Fruit fly (Drosophila melanogaster) whole organism, embryonic: Measurements from ENCODE around the gene Gr98c.

Source experiments
- Asciz ChIP-seq: fragments of 200-800 bp; sonication (Bioruptor generic); optimal IDR thresholded peaks from 2 replicates; lab custom pipeline; 2017; ENCODE audit warnings: missing biosample characterization, mild to moderate bottlenecking, missing genetic modification characterization, missing genetic modification reagents
- CG10366 ChIP-seq: fragments of 200-800 bp; sonication (Bioruptor generic); IDR thresholded peaks from 2 replicates; pipeline ENCODE4 v1.3.6; 2022; ENCODE audit warnings: missing biosample characterization, missing genetic modification characterization
- CG11093 ChIP-seq: fragments of 200-800 bp; sonication (Bioruptor generic); IDR thresholded peaks from 3 replicates; pipeline ENCODE4 v1.3.6; 2022; ENCODE audit warnings: missing biosample characterization, missing genetic modification characterization
- CG11696 ChIP-seq: fragments of 200-800 bp; sonication (Bioruptor generic); IDR thresholded peaks from 2 replicates; pipeline ENCODE4 v1.3.6; 2022; ENCODE audit warnings: missing biosample characterization, missing genetic modification characterization
- CG12071 ChIP-seq: fragments of 200-800 bp; sonication (Bioruptor generic); optimal IDR thresholded peaks from 3 replicates; lab custom pipeline; 2018; ENCODE audit warnings: missing biosample characterization, mild to moderate bottlenecking, missing genetic modification characterization
- CG13123 ChIP-seq: fragments of 200-800 bp; sonication (Bioruptor generic); optimal IDR thresholded peaks from 2 replicates; lab custom pipeline; 2016; ENCODE audit warnings: missing biosample characterization, missing genetic modification characterization
- CG1647 ChIP-seq: fragments of 200-800 bp; sonication (Bioruptor generic); optimal IDR thresholded peaks from 3 replicates; lab custom pipeline; 2016; ENCODE audit warnings: missing biosample characterization, missing genetic modification characterization
- CG17328 ChIP-seq: fragments of 200-800 bp; sonication (Bioruptor generic); IDR thresholded peaks from 2 replicates; pipeline ENCODE4 v1.3.6; 2022; ENCODE audit warnings: missing biosample characterization, missing genetic modification characterization
- CG18599 ChIP-seq: fragments of 200-800 bp; sonication (Bioruptor generic); optimal IDR thresholded peaks from 3 replicates; lab custom pipeline; 2017; ENCODE audit warnings: missing biosample characterization, missing genetic modification characterization, mild to moderate bottlenecking, moderate library complexity, missing genetic modification reagents
- CG30020 ChIP-seq: fragments of 200-800 bp; optimal IDR thresholded peaks from 2 replicates; lab custom pipeline; 2019; ENCODE audit warnings: missing biosample characterization, mild to moderate bottlenecking, missing genetic modification characterization, moderate library complexity
- CG30431 ChIP-seq: fragments of 200-800 bp; sonication (Bioruptor generic); optimal IDR thresholded peaks from 2 replicates; lab custom pipeline; 2017; ENCODE audit warnings: missing biosample characterization, missing genetic modification characterization
- CG34376 ChIP-seq: fragments of 200-800 bp; sonication (Bioruptor generic); optimal IDR thresholded peaks from 2 replicates; lab custom pipeline; 2018; ENCODE audit warnings: missing biosample characterization, mild to moderate bottlenecking, missing genetic modification characterization
- CG3838 ChIP-seq: fragments of 200-800 bp; sonication (Bioruptor generic); optimal IDR thresholded peaks from 3 replicates; lab custom pipeline; 2016; ENCODE audit warnings: missing biosample characterization, missing genetic modification characterization
- CG4360 ChIP-seq: fragments of 200-800 bp; sonication (Bioruptor generic); IDR thresholded peaks from 2 replicates; pipeline ENCODE4 v1.3.6; 2022; ENCODE audit warnings: missing biosample characterization, missing genetic modification characterization
- CG4617 ChIP-seq: fragments of 200-800 bp; sonication (Bioruptor generic); optimal IDR thresholded peaks from 3 replicates; lab custom pipeline; 2016; ENCODE audit warnings: missing biosample characterization, missing genetic modification characterization, borderline replicate concordance
- CG6272 ChIP-seq: fragments of 200-800 bp; sonication (Bioruptor generic); IDR thresholded peaks from 2 replicates; pipeline ENCODE4 v1.3.6; 2022; ENCODE audit warnings: missing biosample characterization, missing genetic modification characterization
- CG6791 ChIP-seq: fragments of 200-800 bp; sonication (Bioruptor generic); IDR thresholded peaks from 3 replicates; pipeline ENCODE4 v1.3.6; 2022; ENCODE audit warnings: missing biosample characterization, missing genetic modification characterization; ENCODE audit not compliant: partially characterized antibody
- CG9437 ChIP-seq: fragments of 200-800 bp; sonication (Bioruptor generic); optimal IDR thresholded peaks from 2 replicates; lab custom pipeline; 2018; ENCODE audit warnings: missing biosample characterization, mild to moderate bottlenecking, missing genetic modification characterization
- CG9817 ChIP-seq: fragments of 200-800 bp; sonication (Bioruptor generic); optimal IDR thresholded peaks from 2 replicates; lab custom pipeline; 2018; ENCODE audit warnings: missing biosample characterization, mild to moderate bottlenecking, missing genetic modification characterization, moderate library complexity
- CrebB ChIP-seq: fragments of 200-800 bp; sonication (Bioruptor generic); optimal IDR thresholded peaks from 3 replicates; lab custom pipeline; 2018; ENCODE audit warnings: missing biosample characterization, mild to moderate bottlenecking, missing genetic modification characterization
- D ChIP-seq, 2 experiments: fragments of 200-800 bp in 1 of 2; fragments of >200 bp in 1 of 2; sonication (Bioruptor generic) in 1 of 2; optimal IDR thresholded peaks; 2 replicates in 1 of 2; 3 replicates in 1 of 2; lab custom pipeline; 2017; ENCODE audit warnings: mild to moderate bottlenecking in 1 of 2, missing biosample characterization in 1 of 2, missing genetic modification characterization in 1 of 2, missing genetic modification reagents in 1 of 2
- Dref ChIP-seq: fragments of 200-800 bp; sonication (Bioruptor generic); IDR thresholded peaks from 2 replicates; pipeline ENCODE4 v1.3.6; 2022; ENCODE audit warnings: missing biosample characterization, missing genetic modification characterization
- GATAe ChIP-seq: fragments of 200-800 bp; sonication (Bioruptor generic); conservative IDR thresholded peaks from 2 replicates; pipeline ENCODE4 v1.3.6; 2022; ENCODE audit warnings: missing biosample characterization, missing genetic modification characterization
- HLH4C ChIP-seq: fragments of 200-800 bp; sonication (Bioruptor generic); IDR thresholded peaks from 3 replicates; pipeline ENCODE4 v1.3.6; 2022; ENCODE audit warnings: missing biosample characterization, missing genetic modification characterization; ENCODE audit not compliant: partially characterized antibody
- HmgZ ChIP-seq: fragments of 200-800 bp; sonication (Bioruptor generic); optimal IDR thresholded peaks from 2 replicates; lab custom pipeline; 2018; ENCODE audit warnings: missing biosample characterization, mild to moderate bottlenecking, missing genetic modification characterization
- MESR4 ChIP-seq: fragments of 200-800 bp; sonication (Bioruptor generic); optimal IDR thresholded peaks from 2 replicates; lab custom pipeline; 2018; ENCODE audit warnings: missing biosample characterization, mild to moderate bottlenecking, missing genetic modification characterization, moderate library complexity
- corto ChIP-seq: fragments of 200-800 bp; sonication (Bioruptor generic); optimal IDR thresholded peaks from 2 replicates; lab custom pipeline; 2016; ENCODE audit warnings: missing biosample characterization, mild to moderate bottlenecking, missing genetic modification characterization, moderate library complexity
- dati ChIP-seq: fragments of 200-800 bp; sonication (Bioruptor generic); IDR thresholded peaks from 2 replicates; pipeline ENCODE4 v1.3.6; 2022; ENCODE audit warnings: missing biosample characterization, missing genetic modification characterization
- disco-r ChIP-seq: fragments of 200-800 bp; sonication (Bioruptor generic); optimal IDR thresholded peaks from 2 replicates; lab custom pipeline; 2016; ENCODE audit warnings: missing biosample characterization, missing genetic modification characterization
- dysf ChIP-seq: fragments of 200-800 bp; sonication (Bioruptor generic); IDR thresholded peaks from 3 replicates; pipeline ENCODE4 v1.3.6; 2022; ENCODE audit warnings: missing biosample characterization, missing genetic modification characterization
- fu2 ChIP-seq: fragments of 200-800 bp; sonication (Bioruptor generic); optimal IDR thresholded peaks from 2 replicates; lab custom pipeline; 2016; ENCODE audit warnings: missing biosample characterization, missing genetic modification characterization
- lab ChIP-seq: fragments of 200-800 bp; sonication (Bioruptor generic); optimal IDR thresholded peaks from 3 replicates; lab custom pipeline; 2017; ENCODE audit warnings: missing biosample characterization, missing genetic modification characterization, mild to moderate bottlenecking, moderate library complexity, missing genetic modification reagents
- nerfin-1 ChIP-seq: fragments of 200-800 bp; sonication (Bioruptor generic); optimal IDR thresholded peaks from 3 replicates; lab custom pipeline; 2019; ENCODE audit warnings: missing biosample characterization, mild to moderate bottlenecking, missing genetic modification characterization, moderate library complexity
- nerfin-2 ChIP-seq: fragments of 200-800 bp; sonication (Bioruptor generic); IDR thresholded peaks from 2 replicates; pipeline ENCODE4 v1.3.6; 2022; ENCODE audit warnings: missing biosample characterization, missing genetic modification characterization; ENCODE audit not compliant: partially characterized antibody
- nmo ChIP-seq: fragments of 200-800 bp; sonication (Bioruptor generic); optimal IDR thresholded peaks from 2 replicates; lab custom pipeline; 2018; ENCODE audit warnings: missing biosample characterization, mild to moderate bottlenecking, missing genetic modification characterization, moderate library complexity
- onecut ChIP-seq: fragments of 200-800 bp; sonication (Bioruptor generic); IDR thresholded peaks from 2 replicates; pipeline ENCODE4 v1.3.6; 2022; ENCODE audit warnings: missing biosample characterization, missing genetic modification characterization
- peb ChIP-seq: fragments of 200-800 bp; sonication (Bioruptor generic); IDR thresholded peaks from 2 replicates; pipeline ENCODE4 v1.3.6; 2022; ENCODE audit warnings: missing biosample characterization, missing genetic modification characterization
- phol ChIP-seq: fragments of 200-800 bp; sonication (Bioruptor generic); optimal IDR thresholded peaks from 3 replicates; lab custom pipeline; 2018; ENCODE audit warnings: missing biosample characterization, mild to moderate bottlenecking, missing genetic modification characterization, moderate library complexity
- pnt ChIP-seq: fragments of 200-800 bp; sonication (Bioruptor generic); optimal IDR thresholded peaks from 3 replicates; lab custom pipeline; 2016; ENCODE audit warnings: missing biosample characterization, missing genetic modification characterization
- psq ChIP-seq: fragments of 200-800 bp; sonication (Bioruptor generic); optimal IDR thresholded peaks from 2 replicates; lab custom pipeline; 2017; ENCODE audit warnings: missing biosample characterization, missing genetic modification characterization
- pum ChIP-seq: fragments of 200-800 bp; sonication (Bioruptor generic); optimal IDR thresholded peaks from 2 replicates; lab custom pipeline; 2016; ENCODE audit warnings: missing biosample characterization, missing genetic modification characterization
- shn ChIP-seq: fragments of 200-800 bp; sonication (Bioruptor generic); optimal IDR thresholded peaks from 3 replicates; lab custom pipeline; 2016; ENCODE audit warnings: missing biosample characterization, missing genetic modification characterization
- ssp ChIP-seq: fragments of 200-800 bp; sonication (Bioruptor generic); IDR thresholded peaks from 2 replicates; pipeline ENCODE4 v1.3.6; 2022; ENCODE audit warnings: missing biosample characterization, missing genetic modification characterization
- sug ChIP-seq: fragments of 200-800 bp; optimal IDR thresholded peaks from 2 replicates; lab custom pipeline; 2019; ENCODE audit warnings: missing biosample characterization, mild to moderate bottlenecking, missing genetic modification characterization, moderate library complexity
- tin ChIP-seq: fragments of 200-800 bp; sonication (Bioruptor generic); optimal IDR thresholded peaks from 3 replicates; lab custom pipeline; 2016; ENCODE audit warnings: missing biosample characterization, missing genetic modification characterization
- tll ChIP-seq, 2 experiments: fragments of 200-800 bp in 1 of 2; fragments of >200 bp in 1 of 2; sonication (Bioruptor generic) in 1 of 2; optimal IDR thresholded peaks; 2 replicates each; lab custom pipeline; 2017 to 2019; ENCODE audit warnings: missing biosample characterization in 2 of 2, missing genetic modification characterization in 2 of 2, mild to moderate bottlenecking in 1 of 2, moderate library complexity in 1 of 2
- trem ChIP-seq: fragments of 200-800 bp; optimal IDR thresholded peaks from 3 replicates; lab custom pipeline; 2019; ENCODE audit warnings: missing biosample characterization, mild to moderate bottlenecking, missing genetic modification characterization, moderate library complexity
- unpg ChIP-seq: fragments of 200-800 bp; sonication (Bioruptor generic); optimal IDR thresholded peaks from 3 replicates; lab custom pipeline; 2018; ENCODE audit warnings: missing biosample characterization, mild to moderate bottlenecking, missing genetic modification characterization, moderate library complexity
- vvl ChIP-seq: fragments of 200-800 bp; sonication (Bioruptor generic); IDR thresholded peaks from 2 replicates; pipeline ENCODE4 v1.3.6; 2022; ENCODE audit warnings: missing biosample characterization, missing genetic modification characterization
- zen ChIP-seq: fragments of 200-800 bp; sonication (Bioruptor generic); optimal IDR thresholded peaks from 3 replicates; lab custom pipeline; 2018; ENCODE audit warnings: missing biosample characterization, mild to moderate bottlenecking, missing genetic modification characterization, moderate library complexity

The Gr98c gene

DNA sequence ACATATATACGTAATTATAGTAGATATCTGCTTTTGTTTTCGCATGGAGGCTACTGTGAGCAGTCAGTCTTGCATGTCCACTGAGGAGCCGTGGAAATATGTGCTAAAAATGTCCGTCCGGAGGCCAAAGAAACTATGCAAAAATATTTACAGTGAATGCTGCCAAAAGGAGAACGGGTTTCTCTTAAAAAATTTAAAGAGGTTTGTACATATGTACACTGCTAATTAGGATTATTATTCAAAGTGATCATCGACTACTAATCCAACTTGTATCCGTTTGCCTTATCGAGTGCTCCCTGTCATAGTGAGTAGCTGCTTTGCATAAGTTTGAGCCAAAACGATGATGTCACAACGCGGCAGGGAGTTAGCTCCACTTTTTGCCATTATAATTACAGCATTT lies 12.7 kb downstream of the Gr98c start (continued):
- TF ChIP-seq Asciz (GFP tag; lab: Kevin White, UChicago): no peak
- peak; percentile 62 for TF ChIP-seq CG18599 (GFP tag; lab: Kevin White, UChicago)
- TF ChIP-seq unpg (GFP tag; lab: Kevin White, UChicago): peak; percentile 3
- TF ChIP-seq tll (GFP tag; optimal IDR thresholded peaks at IDR 0.05; lab: Kevin White, UChicago): no peak
- TF ChIP-seq peb: no peak
- TF ChIP-seq GATAe (GFP tag; lab: Robert Waterston, UW): no peak
- TF ChIP-seq dysf: peak; percentile 70
- 0 out of 2 replicates have a peak, but pooled peaks have one; percentile 31 for TF ChIP-seq ssp
- TF ChIP-seq disco-r (GFP tag; lab: Kevin White, UChicago): no peak
- no peak for TF ChIP-seq CG11093 (GFP tag; lab: Robert Waterston, UW)
- TF ChIP-seq nerfin-2: no peak
- TF ChIP-seq CG34376 (GFP tag; lab: Kevin White, UChicago): no peak
- TF ChIP-seq vvl (GFP tag; lab: Robert Waterston, UW): peak; percentile 67; the same call in 1 of the 2 replicates
- TF ChIP-seq CG12071: peak; percentile 15
- no peak for TF ChIP-seq CG6272 (GFP tag; lab: Robert Waterston, UW)
- TF ChIP-seq CG9437 (GFP tag; lab: Kevin White, UChicago): peak; percentile 10
- TF ChIP-seq CG3838: no peak
- TF ChIP-seq onecut (GFP tag; lab: Robert Waterston, UW): no peak
- peak; percentile 29 for TF ChIP-seq CG9817 (tag; lab: Kevin White, UChicago)
- TF ChIP-seq CG4360: no peak
- no peak for TF ChIP-seq CrebB
- TF ChIP-seq D (optimal IDR thresholded peaks at IDR 0.05; lab: Kevin White, UChicago): no peak
- TF ChIP-seq D (GFP tag; optimal IDR thresholded peaks at IDR 0.05; lab: Kevin White, UChicago): no peak
- no peak for TF ChIP-seq CG6791 (GFP tag; lab: Robert Waterston, UW)
- no peak for TF ChIP-seq HmgZ
- TF ChIP-seq nmo (GFP tag; lab: Kevin White, UChicago): no peak
- no peak for TF ChIP-seq nerfin-1 (tag; lab: Kevin White, UChicago)
- TF ChIP-seq trem (tag; lab: Kevin White, UChicago): no peak
- peak; percentile 38 for TF ChIP-seq fu2 (GFP tag; lab: Kevin White, UChicago)
- TF ChIP-seq HLH4C (GFP tag; lab: Robert Waterston, UW): no peak
- peak; percentile 13 for TF ChIP-seq shn (GFP tag; lab: Kevin White, UChicago)
- no peak for TF ChIP-seq CG30020
- TF ChIP-seq tin (GFP tag; lab: Kevin White, UChicago): peak; percentile 23
- TF ChIP-seq CG13123 (GFP tag; lab: Kevin White, UChicago): no peak
- no peak for TF ChIP-seq corto (GFP tag; lab: Kevin White, UChicago)
- no peak for TF ChIP-seq MESR4 (GFP tag; lab: Kevin White, UChicago)
- no peak for TF ChIP-seq Dref
- TF ChIP-seq CG11696 (GFP tag; lab: Robert Waterston, UW): 0 out of 2 replicates have a peak, but pooled peaks have one; percentile 21
- TF ChIP-seq pnt: no peak
- TF ChIP-seq zen (tag; lab: Kevin White, UChicago): no peak
- TF ChIP-seq CG1647 (GFP tag; lab: Kevin White, UChicago): no peak
- TF ChIP-seq lab (GFP tag; lab: Kevin White, UChicago): peak; percentile 55
- peak; percentile 54 for TF ChIP-seq CG10366 (GFP tag; lab: Robert Waterston, UW)
- TF ChIP-seq CG4617 (GFP tag; lab: Kevin White, UChicago): no peak
- TF ChIP-seq psq (GFP tag; lab: Kevin White, UChicago): no peak
- TF ChIP-seq CG17328 (GFP tag; lab: Robert Waterston, UW): no peak
- no peak for TF ChIP-seq dati (GFP tag; lab: Robert Waterston, UW)
- no peak for TF ChIP-seq CG30431 (GFP tag; lab: Kevin White, UChicago)
- TF ChIP-seq phol: peak; percentile 28
- no peak for TF ChIP-seq pum (GFP tag; lab: Kevin White, UChicago)
- TF ChIP-seq sug: peak; percentile 1
